ENCODE assay signal across 1 fruit fly cellular context in the genomic region with DNA sequence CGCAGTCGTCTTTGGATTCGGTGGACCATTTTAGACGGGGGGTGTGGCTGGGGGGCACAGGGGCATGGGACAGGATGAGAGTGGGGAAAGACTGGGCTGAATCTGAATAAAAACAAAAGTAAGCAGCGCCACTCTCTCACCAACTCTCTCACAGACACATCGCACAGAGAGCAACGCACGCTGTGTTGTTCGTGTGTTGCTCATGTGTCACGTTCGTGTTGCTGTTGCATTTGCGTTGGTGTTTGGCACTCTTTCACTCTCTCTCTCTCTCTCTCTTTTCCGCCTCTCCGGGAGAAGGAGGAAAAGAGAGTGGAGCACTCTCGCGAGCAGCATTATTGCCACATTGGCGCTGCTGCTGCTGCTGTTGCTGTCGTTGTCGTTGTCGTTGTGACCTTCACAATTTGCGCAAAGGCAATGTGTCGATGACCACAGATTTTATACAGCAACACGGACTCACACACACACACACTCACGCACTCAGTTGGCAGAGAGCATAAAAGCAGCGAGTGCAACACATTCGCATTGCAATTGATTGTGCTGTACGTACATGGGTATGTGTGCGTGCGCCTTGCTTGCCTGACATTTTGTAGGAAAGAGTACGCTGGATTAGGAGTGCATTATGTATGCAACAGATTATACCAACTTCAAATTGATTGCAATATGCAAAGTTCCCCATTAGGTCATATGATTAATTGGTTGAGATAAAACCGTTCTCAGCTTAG.
A peak's percentile ranks its signal among the peaks of the same experiment; 100 is the strongest.
TF ChIP-seq lines count a peak whose summit lies in the region.

No protein-coding gene starts in this region.

TF ChIP-seq in whole organism, embryonic, 481 proteins besides CTCF, POLR2A, EP300 and RAD21 (continued from another document and continues in another):
- TF ChIP-seq CG1792 (GFP tag; optimal IDR thresholded peaks at IDR 0.05; lab: Kevin White, UChicago) = no peak
- TF ChIP-seq vvl (GFP tag; IDR thresholded peaks at IDR 0.05; lab: Robert Waterston, UW) = 0 out of 2 replicates have a peak, but pooled peaks have one; percentile 19
- no peak for TF ChIP-seq Rx (GFP tag; IDR thresholded peaks at IDR 0.05; lab: Robert Waterston, UW)
- no peak for TF ChIP-seq stc (GFP tag; IDR thresholded peaks at IDR 0.05; lab: Robert Waterston, UW)
- no peak for TF ChIP-seq Jarid2 (GFP tag; optimal IDR thresholded peaks at IDR 0.05; lab: Kevin White, UChicago)
- no peak for TF ChIP-seq CG15514 (GFP tag; optimal IDR thresholded peaks at IDR 0.05; lab: Kevin White, UChicago)
- no peak for TF ChIP-seq nerfin-2 (GFP tag; IDR thresholded peaks at IDR 0.05; lab: Robert Waterston, UW; ENCODE audit: partially characterized antibody)
- no peak for TF ChIP-seq CG1603 (tag; optimal IDR thresholded peaks at IDR 0.05; lab: Kevin White, UChicago)
- no peak for TF ChIP-seq Dfd (GFP tag; optimal IDR thresholded peaks at IDR 0.05; lab: Kevin White, UChicago)
- no peak for TF ChIP-seq sim (GFP tag; IDR thresholded peaks at IDR 0.05; lab: Robert Waterston, UW)
- no peak for TF ChIP-seq Dek (tag; optimal IDR thresholded peaks at IDR 0.05; lab: Kevin White, UChicago)
- TF ChIP-seq her (GFP tag; optimal IDR thresholded peaks at IDR 0.05; lab: Kevin White, UChicago) = no peak
- TF ChIP-seq bigmax (GFP tag; optimal IDR thresholded peaks at IDR 0.05; lab: Kevin White, UChicago) = no peak
- no peak for TF ChIP-seq CG18599 (GFP tag; optimal IDR thresholded peaks at IDR 0.05; lab: Kevin White, UChicago)
- TF ChIP-seq CG4328 (GFP tag; optimal IDR thresholded peaks at IDR 0.05; lab: Kevin White, UChicago) = no peak
- no peak for TF ChIP-seq pho (GFP tag; optimal IDR thresholded peaks at IDR 0.05; lab: Kevin White, UChicago)
- TF ChIP-seq ham (GFP tag; IDR thresholded peaks at IDR 0.05; lab: Robert Waterston, UW) = no peak
- no peak for TF ChIP-seq Ptx1 (GFP tag; IDR thresholded peaks at IDR 0.05; lab: Robert Waterston, UW)
- no peak for TF ChIP-seq ems (GFP tag; optimal IDR thresholded peaks at IDR 0.05; lab: Kevin White, UChicago)
- TF ChIP-seq CG12236 (GFP tag; optimal IDR thresholded peaks at IDR 0.05; lab: Kevin White, UChicago) = no peak
- peak; percentile 83; the same call in 3 of the 4 replicates for TF ChIP-seq chinmo (GFP tag; IDR thresholded peaks at IDR 0.05; lab: Robert Waterston, UW; ENCODE audit: partially characterized antibody)
- TF ChIP-seq esg (GFP tag; conservative IDR thresholded peaks at IDR 0.05; lab: Robert Waterston, UW) = no peak
- TF ChIP-seq zfh2 (GFP tag; optimal IDR thresholded peaks at IDR 0.05; lab: Kevin White, UChicago) = no peak
- TF ChIP-seq CG18764 (GFP tag; optimal IDR thresholded peaks at IDR 0.05; lab: Kevin White, UChicago) = no peak
- peak; percentile 46 to 80 for TF ChIP-seq Eip74EF (GFP tag; optimal IDR thresholded peaks at IDR 0.05; lab: Kevin White, UChicago)
- TF ChIP-seq CG12769 (tag; optimal IDR thresholded peaks at IDR 0.05; lab: Kevin White, UChicago) = peak; percentile 49
- TF ChIP-seq Vsx1 (GFP tag; optimal IDR thresholded peaks at IDR 0.05; lab: Kevin White, UChicago) = no peak
- TF ChIP-seq Dbx (GFP tag; IDR thresholded peaks at IDR 0.05; lab: Robert Waterston, UW) = 0 out of 3 replicates have a peak, but pooled peaks have one; percentile 6
- TF ChIP-seq CG7928 (GFP tag; optimal IDR thresholded peaks at IDR 0.05; lab: Kevin White, UChicago) = no peak
- TF ChIP-seq CG8478 (optimal IDR thresholded peaks at IDR 0.05; lab: Kevin White, UChicago) = peak; percentile 93
- TF ChIP-seq Xbp1 (GFP tag; optimal IDR thresholded peaks at IDR 0.05; lab: Kevin White, UChicago) = no peak
- TF ChIP-seq inv (GFP tag; IDR thresholded peaks at IDR 0.05; lab: Robert Waterston, UW; ENCODE audit: partially characterized antibody) = no peak
- TF ChIP-seq CG2129 (GFP tag; IDR thresholded peaks at IDR 0.05; lab: Robert Waterston, UW; ENCODE audit: partially characterized antibody) = no peak
- no peak for TF ChIP-seq abd-A (tag; optimal IDR thresholded peaks at IDR 0.05; lab: Kevin White, UChicago)
- TF ChIP-seq MESR4 (GFP tag; optimal IDR thresholded peaks at IDR 0.05; lab: Kevin White, UChicago) = no peak
- TF ChIP-seq mam (GFP tag; optimal IDR thresholded peaks at IDR 0.05; lab: Kevin White, UChicago) = no peak
- no peak for TF ChIP-seq Mrtf (GFP tag; IDR thresholded peaks at IDR 0.05; lab: Robert Waterston, UW)
- TF ChIP-seq CG6254 (GFP tag; optimal IDR thresholded peaks at IDR 0.05; lab: Kevin White, UChicago) = no peak
- TF ChIP-seq Mad (GFP tag; optimal IDR thresholded peaks at IDR 0.05; lab: Kevin White, UChicago) = no peak
- no peak for TF ChIP-seq Doc2 (GFP tag; IDR thresholded peaks at IDR 0.05; lab: Robert Waterston, UW)
- no peak for TF ChIP-seq CG3407 (GFP tag; optimal IDR thresholded peaks at IDR 0.05; lab: Kevin White, UChicago)
- TF ChIP-seq ftz-f1 (GFP tag; optimal IDR thresholded peaks at IDR 0.05; lab: Kevin White, UChicago) = no peak
- TF ChIP-seq Pdp1 (GFP tag; optimal IDR thresholded peaks at IDR 0.05; lab: Kevin White, UChicago) = no peak
- TF ChIP-seq Hey (tag; optimal IDR thresholded peaks at IDR 0.05; lab: Kevin White, UChicago) = no peak
- TF ChIP-seq ssp (GFP tag; IDR thresholded peaks at IDR 0.05; lab: Robert Waterston, UW) = no peak
- TF ChIP-seq Lim3 (GFP tag; IDR thresholded peaks at IDR 0.05; lab: Robert Waterston, UW) = no peak
- no peak for TF ChIP-seq CoRest (tag; optimal IDR thresholded peaks at IDR 0.05; lab: Kevin White, UChicago)
- no peak for TF ChIP-seq ranshi (GFP tag; IDR thresholded peaks at IDR 0.05; lab: Robert Waterston, UW)
- TF ChIP-seq mirr (GFP tag; optimal IDR thresholded peaks at IDR 0.05; lab: Kevin White, UChicago) = no peak
- TF ChIP-seq lab (GFP tag; optimal IDR thresholded peaks at IDR 0.05; lab: Kevin White, UChicago) = no peak
- no peak for TF ChIP-seq slp2 (GFP tag; optimal IDR thresholded peaks at IDR 0.05; lab: Kevin White, UChicago)
- TF ChIP-seq CG14860 (GFP tag; IDR thresholded peaks at IDR 0.05; lab: Robert Waterston, UW; ENCODE audit: partially characterized antibody) = no peak
- TF ChIP-seq Hr39 (optimal IDR thresholded peaks at IDR 0.05; lab: Kevin White, UChicago) = no peak
- no peak for TF ChIP-seq CG7786 (GFP tag; optimal IDR thresholded peaks at IDR 0.05; lab: Kevin White, UChicago)
- TF ChIP-seq yki (optimal IDR thresholded peaks at IDR 0.05; lab: Kevin White, UChicago) = peak; percentile 92
- TF ChIP-seq br (optimal IDR thresholded peaks at IDR 0.05; lab: Kevin White, UChicago) = no peak
- TF ChIP-seq CG18476 (GFP tag; optimal IDR thresholded peaks at IDR 0.05; lab: Kevin White, UChicago) = no peak
- TF ChIP-seq CG32532 (GFP tag; IDR thresholded peaks at IDR 0.05; lab: Robert Waterston, UW) = peak; percentile 44; the same call in 1 of the 2 replicates
- TF ChIP-seq CG6175 (GFP tag; IDR thresholded peaks at IDR 0.05; lab: Robert Waterston, UW) = 0 out of 3 replicates have a peak, but pooled peaks have one; percentile 46
- TF ChIP-seq z (GFP tag; IDR thresholded peaks at IDR 0.05; lab: Robert Waterston, UW) = no peak
- no peak for TF ChIP-seq CG7745 (tag; optimal IDR thresholded peaks at IDR 0.05; lab: Kevin White, UChicago)
- no peak for TF ChIP-seq C15 (GFP tag; IDR thresholded peaks at IDR 0.05; lab: Robert Waterston, UW)
- peak; percentile 49; the same call in 1 of the 2 replicates for TF ChIP-seq Adf1 (GFP tag; IDR thresholded peaks at IDR 0.05; lab: Robert Waterston, UW)
- no peak for TF ChIP-seq CG12744 (GFP tag; optimal IDR thresholded peaks at IDR 0.05; lab: Kevin White, UChicago)
- TF ChIP-seq wek (GFP tag; optimal IDR thresholded peaks at IDR 0.05; lab: Kevin White, UChicago) = no peak
- TF ChIP-seq CG4730 (GFP tag; IDR thresholded peaks at IDR 0.05; lab: Robert Waterston, UW) = no peak
- TF ChIP-seq CG15601 (tag; optimal IDR thresholded peaks at IDR 0.05; lab: Kevin White, UChicago) = no peak
- TF ChIP-seq tll (GFP tag; optimal IDR thresholded peaks at IDR 0.05; lab: Kevin White, UChicago) = no peak
- TF ChIP-seq nmo (GFP tag; optimal IDR thresholded peaks at IDR 0.05; lab: Kevin White, UChicago) = no peak
- no peak for TF ChIP-seq Neu2 (GFP tag; optimal IDR thresholded peaks at IDR 0.05; lab: Kevin White, UChicago; ENCODE audit: borderline replicate concordance)
- TF ChIP-seq ab (GFP tag; optimal IDR thresholded peaks at IDR 0.05; lab: Kevin White, UChicago) = no peak
- no peak for TF ChIP-seq CG17328 (GFP tag; IDR thresholded peaks at IDR 0.05; lab: Robert Waterston, UW)
- no peak for TF ChIP-seq CG11093 (GFP tag; IDR thresholded peaks at IDR 0.05; lab: Robert Waterston, UW)
- TF ChIP-seq dan (GFP tag; IDR thresholded peaks at IDR 0.05; lab: Robert Waterston, UW) = no peak
- peak; percentile 60; the same call in 1 of the 2 replicates for TF ChIP-seq rib (GFP tag; IDR thresholded peaks at IDR 0.05; lab: Robert Waterston, UW)
- TF ChIP-seq Myb (GFP tag; optimal IDR thresholded peaks at IDR 0.05; lab: Kevin White, UChicago) = no peak
- TF ChIP-seq Side (GFP tag; optimal IDR thresholded peaks at IDR 0.05; lab: Kevin White, UChicago) = no peak
- no peak for TF ChIP-seq H15 (GFP tag; IDR thresholded peaks at IDR 0.05; lab: Robert Waterston, UW)
- no peak for TF ChIP-seq sd (tag; optimal IDR thresholded peaks at IDR 0.05; lab: Kevin White, UChicago)
- peak; percentile 59 for TF ChIP-seq ERR (GFP tag; optimal IDR thresholded peaks at IDR 0.05; lab: Kevin White, UChicago)
- no peak for TF ChIP-seq gcm2 (GFP tag; optimal IDR thresholded peaks at IDR 0.05; lab: Kevin White, UChicago)
- TF ChIP-seq Oli (tag; optimal IDR thresholded peaks at IDR 0.05; lab: Kevin White, UChicago) = no peak
- no peak for TF ChIP-seq Hr51 (GFP tag; optimal IDR thresholded peaks at IDR 0.05; lab: Kevin White, UChicago)
- TF ChIP-seq Sox102F (GFP tag; optimal IDR thresholded peaks at IDR 0.05; lab: Kevin White, UChicago) = no peak
- no peak for TF ChIP-seq pb (GFP tag; optimal IDR thresholded peaks at IDR 0.05; lab: Kevin White, UChicago)
- 0 out of 3 replicates have a peak, but pooled peaks have one; percentile 49 for TF ChIP-seq Doc3 (GFP tag; IDR thresholded peaks at IDR 0.05; lab: Robert Waterston, UW; ENCODE audit: partially characterized antibody)
- TF ChIP-seq pum (GFP tag; optimal IDR thresholded peaks at IDR 0.05; lab: Kevin White, UChicago) = no peak
- TF ChIP-seq sr (GFP tag; IDR thresholded peaks at IDR 0.05; lab: Robert Waterston, UW) = peak; percentile 57; the same call in 2 of the 3 replicates
- TF ChIP-seq HLH3B (GFP tag; IDR thresholded peaks at IDR 0.05; lab: Robert Waterston, UW) = no peak
- TF ChIP-seq ind (GFP tag; optimal IDR thresholded peaks at IDR 0.05; lab: Kevin White, UChicago) = no peak
- TF ChIP-seq zfh1 (GFP tag; IDR thresholded peaks at IDR 0.05; lab: Robert Waterston, UW) = no peak
- no peak for TF ChIP-seq cas (GFP tag; IDR thresholded peaks at IDR 0.05; lab: Robert Waterston, UW)
- no peak for TF ChIP-seq CG12299 (tag; optimal IDR thresholded peaks at IDR 0.05; lab: Kevin White, UChicago)
- TF ChIP-seq CG10959 (GFP tag; IDR thresholded peaks at IDR 0.05; lab: Robert Waterston, UW) = no peak
- TF ChIP-seq CG10654 (GFP tag; optimal IDR thresholded peaks at IDR 0.05; lab: Kevin White, UChicago) = no peak
- no peak for TF ChIP-seq tna (GFP tag; IDR thresholded peaks at IDR 0.05; lab: Robert Waterston, UW; ENCODE audit: partially characterized antibody)
- TF ChIP-seq CG2889 (GFP tag; IDR thresholded peaks at IDR 0.05; lab: Robert Waterston, UW) = no peak
- TF ChIP-seq CG3065 (GFP tag; optimal IDR thresholded peaks at IDR 0.05; lab: Kevin White, UChicago) = no peak
- TF ChIP-seq zen2 (GFP tag; IDR thresholded peaks at IDR 0.05; lab: Robert Waterston, UW; ENCODE audit: partially characterized antibody) = peak; percentile 70; the same call in 2 of the 3 replicates
- no peak for TF ChIP-seq CG30403 (GFP tag; optimal IDR thresholded peaks at IDR 0.05; lab: Kevin White, UChicago)
- no peak for TF ChIP-seq CG31224 (GFP tag; IDR thresholded peaks at IDR 0.05; lab: Robert Waterston, UW)
- no peak for TF ChIP-seq CG17568 (GFP tag; optimal IDR thresholded peaks at IDR 0.05; lab: Kevin White, UChicago)
- no peak for TF ChIP-seq NK7.1 (GFP tag; optimal IDR thresholded peaks at IDR 0.05; lab: Kevin White, UChicago)
- no peak for TF ChIP-seq B-H1 (GFP tag; IDR thresholded peaks at IDR 0.05; lab: Robert Waterston, UW)
- peak; percentile 47 for TF ChIP-seq Drgx (GFP tag; IDR thresholded peaks at IDR 0.05; lab: Robert Waterston, UW)
- TF ChIP-seq CG3163 (GFP tag; optimal IDR thresholded peaks at IDR 0.05; lab: Kevin White, UChicago) = peak; percentile 25
- peak; percentile 49 for TF ChIP-seq Med (GFP tag; lab: Kevin White, UChicago)
- no peak for TF ChIP-seq BEAF-32 (GFP tag; optimal IDR thresholded peaks at IDR 0.05; lab: Kevin White, UChicago)
- no peak for TF ChIP-seq CG9215 (GFP tag; IDR thresholded peaks at IDR 0.05; lab: Robert Waterston, UW)
- no peak for TF ChIP-seq E2f2 (GFP tag; IDR thresholded peaks at IDR 0.05; lab: Robert Waterston, UW)
- no peak for TF ChIP-seq CG18619 (GFP tag; optimal IDR thresholded peaks at IDR 0.05; lab: Kevin White, UChicago)
- no peak for TF ChIP-seq knrl (GFP tag; IDR thresholded peaks at IDR 0.05; lab: Robert Waterston, UW; ENCODE audit: partially characterized antibody)
- no peak for TF ChIP-seq CG5953 (GFP tag; IDR thresholded peaks at IDR 0.05; lab: Robert Waterston, UW)
- TF ChIP-seq prd (optimal IDR thresholded peaks at IDR 0.05; lab: Kevin White, UChicago) = no peak
- no peak for TF ChIP-seq prd (GFP tag; IDR thresholded peaks at IDR 0.05; lab: Robert Waterston, UW)
- no peak for TF ChIP-seq CG14014 (GFP tag; IDR thresholded peaks at IDR 0.05; lab: Robert Waterston, UW)
- peak; percentile 19 for TF ChIP-seq CG13287 (GFP tag; IDR thresholded peaks at IDR 0.05; lab: Robert Waterston, UW; ENCODE audit: partially characterized antibody)
- peak; percentile 56 for TF ChIP-seq Deaf1 (tag; optimal IDR thresholded peaks at IDR 0.05; lab: Kevin White, UChicago)
- TF ChIP-seq Usf (GFP tag; optimal IDR thresholded peaks at IDR 0.05; lab: Kevin White, UChicago) = no peak
- no peak for TF ChIP-seq gfzf (GFP tag; optimal IDR thresholded peaks at IDR 0.05; lab: Kevin White, UChicago)
- no peak for TF ChIP-seq oc (tag; optimal IDR thresholded peaks at IDR 0.05; lab: Kevin White, UChicago)
- TF ChIP-seq pzg (GFP tag; optimal IDR thresholded peaks at IDR 0.05; lab: Kevin White, UChicago) = no peak
- no peak for TF ChIP-seq al (GFP tag; IDR thresholded peaks at IDR 0.05; lab: Robert Waterston, UW)
- TF ChIP-seq ttk (GFP tag; IDR thresholded peaks at IDR 0.05; lab: Robert Waterston, UW) = no peak
- TF ChIP-seq Taf1 (GFP tag; IDR thresholded peaks at IDR 0.05; lab: Robert Waterston, UW) = no peak
- no peak for TF ChIP-seq wor (GFP tag; IDR thresholded peaks at IDR 0.05; lab: Robert Waterston, UW)
- TF ChIP-seq CG6854 (GFP tag; optimal IDR thresholded peaks at IDR 0.05; lab: Kevin White, UChicago) = no peak
- TF ChIP-seq CG16863 (GFP tag; optimal IDR thresholded peaks at IDR 0.05; lab: Kevin White, UChicago) = no peak
